Fruit fly (Drosophila melanogaster): Measurements from ENCODE around the gene Csl4.

The Csl4 gene

dm6 chr2L:11100516-11101061 is 22.8 kb downstream of the Csl4 start, which contains the start of gene Ge-1 (continued):
- TF ChIP-seq CG3726 (GFP tag; IDR thresholded peaks at IDR 0.05) (no peak), sima (GFP tag; optimal IDR thresholded peaks at IDR 0.05) (no peak), Aef1 (GFP tag; IDR thresholded peaks at IDR 0.05) (no peak), tll (GFP tag; optimal IDR thresholded peaks at IDR 0.05) (no peak), da (GFP tag; optimal IDR thresholded peaks at IDR 0.05) (no peak), YL-1 (GFP tag; optimal IDR thresholded peaks at IDR 0.05) (no peak), CG13624 (GFP tag; optimal IDR thresholded peaks at IDR 0.05) (peak; percentile 31), D19B (GFP tag; optimal IDR thresholded peaks at IDR 0.05) (no peak), CG7928 (GFP tag; optimal IDR thresholded peaks at IDR 0.05) (peak; percentile 95), Mad (GFP tag; optimal IDR thresholded peaks at IDR 0.05) (no peak), CG3281 (GFP tag; optimal IDR thresholded peaks at IDR 0.05) (no peak), CG6689 (GFP tag; IDR thresholded peaks at IDR 0.05) (peak; percentile 51), CG4360 (GFP tag; IDR thresholded peaks at IDR 0.05) (no peak), MESR4 (GFP tag; optimal IDR thresholded peaks at IDR 0.05) (peak; percentile 29), row (GFP tag; IDR thresholded peaks at IDR 0.05) (peak; percentile 26; the same call in 1 of the 3 replicates), CG34224 (GFP tag; IDR thresholded peaks at IDR 0.05; ENCODE audit: partially characterized antibody) (peak; percentile 36), CG8478 (optimal IDR thresholded peaks at IDR 0.05) (no peak), fu2 (GFP tag; optimal IDR thresholded peaks at IDR 0.05) (no peak), CG8944 (GFP tag; optimal IDR thresholded peaks at IDR 0.05) (no peak), CG6791 (GFP tag; IDR thresholded peaks at IDR 0.05; ENCODE audit: partially characterized antibody) (peak; percentile 48; the same call in 1 of the 3 replicates), unc-4 (GFP tag; IDR thresholded peaks at IDR 0.05; ENCODE audit: partially characterized antibody) (peak; percentile 49; the same call in 1 of the 2 replicates), Camta (GFP tag; optimal IDR thresholded peaks at IDR 0.05) (no peak), Adf1 (GFP tag; IDR thresholded peaks at IDR 0.05) (peak; percentile 15; the same call in 1 of the 2 replicates), Opbp (GFP tag; IDR thresholded peaks at IDR 0.05; ENCODE audit: partially characterized antibody) (peak; percentile 53; the same call in 2 of the 3 replicates), CG4404 (GFP tag; IDR thresholded peaks at IDR 0.05) (no peak), slbo (GFP tag; IDR thresholded peaks at IDR 0.05) (no peak), CG7357 (GFP tag; IDR thresholded peaks at IDR 0.05) (no peak), CG4424 (GFP tag; optimal IDR thresholded peaks at IDR 0.05) (peak; percentile 19), HmgZ (tag; optimal IDR thresholded peaks at IDR 0.05) (peak; percentile 38), BEAF-32 (GFP tag; optimal IDR thresholded peaks at IDR 0.05) (peak; percentile 63), CG4617 (GFP tag; optimal IDR thresholded peaks at IDR 0.05; ENCODE audit: borderline replicate concordance) (peak; percentile 30), inv (GFP tag; IDR thresholded peaks at IDR 0.05; ENCODE audit: partially characterized antibody) (0 out of 2 replicates have a peak, but pooled peaks have one; percentile 20), Optix (GFP tag; IDR thresholded peaks at IDR 0.05) (no peak), kay (GFP tag; optimal IDR thresholded peaks at IDR 0.05) (no peak), Bteb2 (GFP tag; optimal IDR thresholded peaks at IDR 0.05) (no peak), odd (GFP tag; optimal IDR thresholded peaks at IDR 0.05) (no peak), Bgb (GFP tag; IDR thresholded peaks at IDR 0.05; ENCODE audit: partially characterized antibody) (peak; percentile 57), Dip2 (GFP tag; IDR thresholded peaks at IDR 0.05) (no peak), Stat92E (GFP tag; optimal IDR thresholded peaks at IDR 0.05) (no peak), CG11085 (GFP tag; IDR thresholded peaks at IDR 0.05) (no peak), CG15269 (tag; optimal IDR thresholded peaks at IDR 0.05) (no peak), salm (tag; optimal IDR thresholded peaks at IDR 0.05) (no peak), sqz (GFP tag; optimal IDR thresholded peaks at IDR 0.05) (peak; percentile 80), CG10267 (tag; optimal IDR thresholded peaks at IDR 0.05) (peak; percentile 15), CG12744 (GFP tag; optimal IDR thresholded peaks at IDR 0.05) (no peak), CG30020 (tag; optimal IDR thresholded peaks at IDR 0.05) (peak; percentile 46), Oli (tag; optimal IDR thresholded peaks at IDR 0.05) (no peak), Atf6 (GFP tag; IDR thresholded peaks at IDR 0.05) (0 out of 2 replicates have a peak, but pooled peaks have one; percentile 9), CG14710 (tag; optimal IDR thresholded peaks at IDR 0.05) (peak; percentile 34)

Data from whole organism, embryonic.